Worm (Caenorhabditis elegans) whole organism, L2 larva: ENCODE data around the gene nspb-8.

Experiments
- C34F6.9 ChIP-seq: fragments of 150-350 bp; optimal IDR thresholded peaks from 2 replicates; lab custom pipeline; 2014; ENCODE audit warnings: missing biosample characterization, missing genetic modification characterization
- R02D3.7 ChIP-seq: fragments of 150-350 bp; optimal IDR thresholded peaks from 2 replicates; lab custom pipeline; 2014; ENCODE audit warnings: missing biosample characterization, missing genetic modification characterization
- Y55F3AM.14 ChIP-seq: fragments of 200-800 bp; sonication (Bioruptor generic); optimal IDR thresholded peaks from 2 replicates; lab custom pipeline; 2018; ENCODE audit warnings: mild to moderate bottlenecking, missing genetic modification characterization, missing compliant biosample characterization
- ZK546.5 ChIP-seq: sonication (generic microtip); optimal IDR thresholded peaks from 2 replicates; lab custom pipeline; 2017; ENCODE audit warnings: missing biosample characterization, missing genetic modification characterization
- alr-1 ChIP-seq: fragments of 150-350 bp; optimal IDR thresholded peaks from 2 replicates; lab custom pipeline; 2014; ENCODE audit warnings: missing biosample characterization, missing genetic modification characterization
- aly-2 ChIP-seq: fragments of 150-350 bp; optimal IDR thresholded peaks from 2 replicates; lab custom pipeline; 2014; ENCODE audit warnings: missing biosample characterization, missing genetic modification characterization
- ama-1 ChIP-seq: fragments of 150-350 bp; optimal IDR thresholded peaks from 2 replicates; lab custom pipeline; 2018; ENCODE audit warnings: inconsistent platforms
- blmp-1 ChIP-seq: sonication (generic microtip); optimal IDR thresholded peaks from 2 replicates; lab custom pipeline; 2017; ENCODE audit warnings: missing genetic modification characterization, mild to moderate bottlenecking, missing compliant biosample characterization, antibody characterized with exemption, moderate library complexity; ENCODE audit not compliant: insufficient read depth
- ceh-16 ChIP-seq: fragments of 150-350 bp; optimal IDR thresholded peaks from 2 replicates; lab custom pipeline; 2014; ENCODE audit warnings: missing biosample characterization, missing genetic modification characterization
- crh-2 ChIP-seq: sonication (generic microtip); optimal IDR thresholded peaks from 2 replicates; lab custom pipeline; 2017; ENCODE audit warnings: missing biosample characterization, missing genetic modification characterization
- dmd-4 ChIP-seq: sonication (generic microtip); optimal IDR thresholded peaks from 2 replicates; lab custom pipeline; 2017; ENCODE audit warnings: missing biosample characterization, missing genetic modification characterization
- egl-27 ChIP-seq: sonication (generic microtip); optimal IDR thresholded peaks from 3 replicates; lab custom pipeline; 2017; ENCODE audit warnings: missing biosample characterization, missing genetic modification reagents, missing genetic modification characterization
- elt-1 ChIP-seq: fragments of 150-350 bp; optimal IDR thresholded peaks from 2 replicates; lab custom pipeline; 2014; ENCODE audit warnings: missing biosample characterization, missing genetic modification characterization
- fos-1 ChIP-seq: fragments of 150-350 bp; optimal IDR thresholded peaks from 2 replicates; lab custom pipeline; 2014; ENCODE audit warnings: missing biosample characterization, missing genetic modification characterization
- gmeb-1 ChIP-seq: fragments of 150-350 bp; optimal IDR thresholded peaks from 2 replicates; lab custom pipeline; 2014; ENCODE audit warnings: missing biosample characterization, missing genetic modification characterization
- lin-11 ChIP-seq: fragments of 150-350 bp; sonication (generic microtip); optimal IDR thresholded peaks from 2 replicates; lab custom pipeline; 2014; ENCODE audit warnings: missing biosample characterization, missing genetic modification characterization, inconsistent platforms, mixed read lengths
- lin-13 ChIP-seq: fragments of 150-350 bp; optimal IDR thresholded peaks from 2 replicates; lab custom pipeline; 2014; ENCODE audit warnings: missing biosample characterization, missing genetic modification reagents, missing genetic modification characterization
- lin-39 ChIP-seq: fragments of 150-350 bp; optimal IDR thresholded peaks from 2 replicates; lab custom pipeline; 2014; ENCODE audit warnings: missing biosample characterization, missing genetic modification reagents, missing genetic modification characterization
- mab-5 ChIP-seq: fragments of 150-350 bp; optimal IDR thresholded peaks from 2 replicates; lab custom pipeline; 2014; ENCODE audit warnings: missing biosample characterization, missing genetic modification characterization
- mbf-1 ChIP-seq: sonication (generic microtip); optimal IDR thresholded peaks from 2 replicates; lab custom pipeline; 2017; ENCODE audit warnings: missing biosample characterization, missing genetic modification characterization
- mdl-1 ChIP-seq, 2 experiments: fragments of 150-350 bp in 1 of 2; sonication (generic microtip) in 1 of 2; optimal IDR thresholded peaks; 2 replicates each; lab custom pipeline; 2017; ENCODE audit warnings: missing biosample characterization in 2 of 2, missing genetic modification characterization in 2 of 2
- nhr-10 ChIP-seq: sonication (generic microtip); optimal IDR thresholded peaks from 2 replicates; lab custom pipeline; 2017; ENCODE audit warnings: missing biosample characterization, missing genetic modification characterization
- nhr-11 ChIP-seq: fragments of 150-350 bp; optimal IDR thresholded peaks from 2 replicates; lab custom pipeline; 2014; ENCODE audit warnings: missing biosample characterization, missing genetic modification characterization
- nhr-129 ChIP-seq: fragments of 150-350 bp; optimal IDR thresholded peaks from 2 replicates; lab custom pipeline; 2014; ENCODE audit warnings: missing biosample characterization, missing genetic modification characterization
- nhr-21 ChIP-seq: fragments of 150-350 bp; optimal IDR thresholded peaks from 2 replicates; lab custom pipeline; 2014; ENCODE audit warnings: missing biosample characterization, missing genetic modification characterization
- nhr-23 ChIP-seq: fragments of 150-350 bp; optimal IDR thresholded peaks from 2 replicates; lab custom pipeline; 2014; ENCODE audit warnings: missing biosample characterization, missing genetic modification reagents, missing genetic modification characterization
- nhr-237 ChIP-seq: fragments of 150-350 bp; optimal IDR thresholded peaks from 2 replicates; lab custom pipeline; 2014; ENCODE audit warnings: missing biosample characterization, missing genetic modification characterization
- nhr-25 ChIP-seq: fragments of 150-350 bp; sonication (generic microtip); optimal IDR thresholded peaks from 3 replicates; lab custom pipeline; 2014; ENCODE audit warnings: missing biosample characterization, missing genetic modification characterization
- nhr-6 ChIP-seq: fragments of 150-350 bp; optimal IDR thresholded peaks from 2 replicates; lab custom pipeline; 2014; ENCODE audit warnings: missing biosample characterization, missing genetic modification characterization
- peb-1 ChIP-seq: fragments of 150-350 bp; optimal IDR thresholded peaks from 2 replicates; lab custom pipeline; 2014; ENCODE audit warnings: missing biosample characterization, missing genetic modification characterization
- sem-4 ChIP-seq: fragments of 150-350 bp; optimal IDR thresholded peaks from 2 replicates; lab custom pipeline; 2014; ENCODE audit warnings: missing biosample characterization, missing genetic modification reagents, missing genetic modification characterization
- skn-1 ChIP-seq: sonication (generic microtip); optimal IDR thresholded peaks from 2 replicates; lab custom pipeline; 2017; ENCODE audit warnings: missing biosample characterization, missing genetic modification characterization
- sma-3 ChIP-seq: sonication (generic microtip); optimal IDR thresholded peaks from 2 replicates; lab custom pipeline; 2016; ENCODE audit warnings: missing genetic modification reagents, missing genetic modification characterization, missing compliant biosample characterization
- sma-9 ChIP-seq, 2 experiments: fragments of 150-350 bp in 1 of 2; sonication (generic microtip) in 1 of 2; optimal IDR thresholded peaks; 2 replicates each; lab custom pipeline; 2014 to 2016; ENCODE audit warnings: missing genetic modification characterization in 2 of 2, mild to moderate bottlenecking in 1 of 2, missing biosample characterization in 1 of 2, missing compliant biosample characterization in 1 of 2, missing genetic modification reagents in 1 of 2, moderate library complexity in 1 of 2
- snpc-4 ChIP-seq: fragments of 150-350 bp; optimal IDR thresholded peaks from 2 replicates; lab custom pipeline; 2014; ENCODE audit warnings: missing biosample characterization, missing genetic modification characterization
- unc-55 ChIP-seq: fragments of 150-350 bp; sonication (generic microtip); optimal IDR thresholded peaks from 3 replicates; lab custom pipeline; 2014; ENCODE audit warnings: missing biosample characterization, missing genetic modification reagents, missing genetic modification characterization
- unc-62 ChIP-seq: fragments of 150-350 bp; optimal IDR thresholded peaks from 2 replicates; lab custom pipeline; 2014; ENCODE audit warnings: missing biosample characterization, missing genetic modification reagents, missing genetic modification characterization
- zag-1 ChIP-seq: fragments of 150-350 bp; optimal IDR thresholded peaks from 2 replicates; lab custom pipeline; 2014; ENCODE audit warnings: missing biosample characterization, missing genetic modification characterization
- ztf-1 ChIP-seq: fragments of 200-800 bp; sonication (Bioruptor generic); conservative IDR thresholded peaks from 2 replicates; pipeline ENCODE4 v1.3.6; 2022; ENCODE audit warnings: missing genetic modification characterization, missing compliant biosample characterization
- ztf-11 ChIP-seq: sonication (generic microtip); optimal IDR thresholded peaks from 2 replicates; lab custom pipeline; 2017; ENCODE audit warnings: missing biosample characterization, missing genetic modification characterization
- ztf-4 ChIP-seq: fragments of 150-350 bp; optimal IDR thresholded peaks from 2 replicates; lab custom pipeline; 2014; ENCODE audit warnings: missing biosample characterization, missing genetic modification characterization

The nspb-8 gene

ce11 chrII:14580549-14580948, at the start of gene nspb-8, which contains the start of gene nspb-9:
TSS of gene nspb-8 (minus strand) at chrII:14580649.
TSS of gene nspb-9 (plus strand) at chrII:14580859.
- TF ChIP-seq nhr-11 (no peak), ztf-1 (GFP tag; lab: Robert Waterston, UW) (no peak), zag-1 (tag; lab: Kevin White, UChicago) (no peak), sma-3 (GFP tag; lab: Kevin White, UChicago) (no peak), nhr-6 (no peak), crh-2 (no peak), snpc-4 (no peak), egl-27 (tag; lab: Kevin White, UChicago) (no peak), ztf-11 (no peak), unc-55 (no peak), nhr-129 (tag; lab: Kevin White, UChicago) (no peak), nhr-21 (no peak), peb-1 (no peak), R02D3.7 (tag; lab: Kevin White, UChicago) (no peak), nhr-237 (tag; lab: Kevin White, UChicago) (no peak), skn-1 (tag; lab: Kevin White, UChicago) (no peak)

- TF ChIP-seq nhr-25 (tag; lab: Kevin White, UChicago) (no peak), ztf-4 (tag; lab: Kevin White, UChicago) (no peak), mab-5 (tag; lab: Kevin White, UChicago) (no peak), lin-11 (tag; lab: Kevin White, UChicago) (no peak), mdl-1 (tag; optimal IDR thresholded peaks at IDR 0.05; lab: Kevin White, UChicago) (no peak), alr-1 (tag; lab: Kevin White, UChicago) (no peak), blmp-1 (tag; lab: Kevin White, UChicago) (no peak), peb-1 (no peak), sem-4 (no peak), sma-9 (GFP tag; optimal IDR thresholded peaks at IDR 0.05; lab: Kevin White, UChicago) (no peak), sma-9 (tag; optimal IDR thresholded peaks at IDR 0.05; lab: Kevin White, UChicago) (no peak), C34F6.9 (tag; lab: Kevin White, UChicago) (no peak), R02D3.7 (tag; lab: Kevin White, UChicago) (no peak), nhr-21 (no peak), ztf-11 (no peak)
Observed at ce11 chrII:14627330-14627729, 46.9 kb upstream of the nspb-8 start, which contains the start of gene tag-297. TSS of gene tag-297 (plus strand) at chrII:14627630.

- TF ChIP-seq ceh-16 (tag; lab: Kevin White, UChicago) (no peak), ztf-4 (tag; lab: Kevin White, UChicago) (no peak), blmp-1 (tag; lab: Kevin White, UChicago) (peak; percentile 52)
Observed at ce11 chrII:14626883-14627282, 46.4 kb upstream of the nspb-8 start.

ce11 chrII:14622758-14623157, 42.3 kb upstream of the nspb-8 start, which contains the start of gene mltn-10:
TSS of gene mltn-10 (plus strand) at chrII:14623058.
- TF ChIP-seq ama-1 (lab: Kevin White, UChicago) (no peak), nhr-129 (tag; lab: Kevin White, UChicago) (no peak), sma-9 (GFP tag; optimal IDR thresholded peaks at IDR 0.05; lab: Kevin White, UChicago) (no peak), sma-9 (tag; optimal IDR thresholded peaks at IDR 0.05; lab: Kevin White, UChicago) (no peak), dmd-4 (tag; lab: Kevin White, UChicago) (no peak), R02D3.7 (tag; lab: Kevin White, UChicago) (no peak), C34F6.9 (tag; lab: Kevin White, UChicago) (no peak), ztf-11 (no peak), Y55F3AM.14 (GFP tag; lab: Kevin White, UChicago) (no peak), alr-1 (tag; lab: Kevin White, UChicago) (no peak), unc-55 (no peak), blmp-1 (tag; lab: Kevin White, UChicago) (no peak), mbf-1 (tag; lab: Kevin White, UChicago) (no peak), lin-13 (no peak), unc-62 (GFP tag; lab: Kevin White, UChicago) (no peak), nhr-10 (tag; lab: Kevin White, UChicago) (no peak)

- no peak for TF ChIP-seq crh-2
- no peak for TF ChIP-seq Y55F3AM.14 (GFP tag; lab: Kevin White, UChicago)
- no peak for TF ChIP-seq skn-1 (tag; lab: Kevin White, UChicago)
- no peak for TF ChIP-seq ztf-1 (GFP tag; lab: Robert Waterston, UW)
- TF ChIP-seq nhr-6: no peak
- no peak for TF ChIP-seq ztf-4 (tag; lab: Kevin White, UChicago)
- TF ChIP-seq elt-1 (tag; lab: Kevin White, UChicago): no peak
- no peak for TF ChIP-seq nhr-23 (tag; lab: Kevin White, UChicago)
- TF ChIP-seq lin-39 (tag; lab: Kevin White, UChicago): no peak
- no peak for TF ChIP-seq ZK546.5 (tag; lab: Kevin White, UChicago)
- no peak for TF ChIP-seq sma-9 (GFP tag; optimal IDR thresholded peaks at IDR 0.05; lab: Kevin White, UChicago)
- TF ChIP-seq sma-9 (tag; optimal IDR thresholded peaks at IDR 0.05; lab: Kevin White, UChicago): no peak
- no peak for TF ChIP-seq fos-1 (tag; lab: Kevin White, UChicago)
- TF ChIP-seq alr-1 (tag; lab: Kevin White, UChicago): no peak
- no peak for TF ChIP-seq mdl-1 (tag; optimal IDR thresholded peaks at IDR 0.05; lab: Kevin White, UChicago)
- no peak for TF ChIP-seq sma-3 (GFP tag; lab: Kevin White, UChicago)
- TF ChIP-seq gmeb-1 (tag; lab: Kevin White, UChicago): no peak
- no peak for TF ChIP-seq aly-2 (tag; lab: Kevin White, UChicago)
- no peak for TF ChIP-seq peb-1
- TF ChIP-seq mbf-1 (tag; lab: Kevin White, UChicago): no peak
- no peak for TF ChIP-seq blmp-1 (tag; lab: Kevin White, UChicago)
Observed at ce11 chrII:14620730-14621129, 40.3 kb upstream of the nspb-8 start.
